Fruit fly (Drosophila melanogaster): Measurements from ENCODE around the gene osi.

- TF ChIP-seq psq (optimal IDR thresholded peaks at IDR 0.05) (no peak), pan (optimal IDR thresholded peaks at IDR 0.05) (peak; percentile 4), usp (GFP tag; optimal IDR thresholded peaks at IDR 0.05) (no peak), EcR (GFP tag; optimal IDR thresholded peaks at IDR 0.05) (peak in 1 of 2 experiments; percentile 45)
Observed at dm6 chr2L:16888574-16889376, 1.0 kb upstream of the osi start.
